Fruit fly (Drosophila melanogaster) whole organism, embryonic: ENCODE data around the gene asun.

Source experiments
- Abd-B ChIP-seq: fragments of 200-800 bp; sonication (Bioruptor generic); optimal IDR thresholded peaks from 2 replicates; lab custom pipeline; 2018; ENCODE audit warnings: missing biosample characterization, mild to moderate bottlenecking, missing genetic modification characterization, moderate library complexity
- BEAF-32 ChIP-seq: fragments of 200-800 bp; sonication (Bioruptor generic); optimal IDR thresholded peaks from 3 replicates; lab custom pipeline; 2017; ENCODE audit warnings: missing biosample characterization, missing genetic modification characterization, mild to moderate bottlenecking, moderate library complexity, missing genetic modification reagents
- CG10543 ChIP-seq: fragments of 200-800 bp; sonication (Bioruptor generic); optimal IDR thresholded peaks from 3 replicates; lab custom pipeline; 2017; ENCODE audit warnings: missing biosample characterization, mild to moderate bottlenecking, missing genetic modification characterization, moderate library complexity
- CG10654 ChIP-seq: fragments of 200-800 bp; sonication (Bioruptor generic); optimal IDR thresholded peaks from 2 replicates; lab custom pipeline; 2016; ENCODE audit warnings: missing biosample characterization, missing genetic modification characterization
- CG11723 ChIP-seq: fragments of 200-800 bp; sonication (Bioruptor generic); optimal IDR thresholded peaks from 2 replicates; lab custom pipeline; 2017; ENCODE audit warnings: missing biosample characterization, mild to moderate bottlenecking, missing genetic modification characterization
- CG13287 ChIP-seq: fragments of 200-800 bp; sonication (Bioruptor generic); IDR thresholded peaks from 2 replicates; pipeline ENCODE4 v1.3.6; 2022; ENCODE audit warnings: missing biosample characterization, missing genetic modification characterization; ENCODE audit not compliant: partially characterized antibody
- CG16779 ChIP-seq: fragments of 200-800 bp; sonication (Bioruptor generic); IDR thresholded peaks from 2 replicates; pipeline ENCODE4 v1.3.6; 2022; ENCODE audit warnings: missing biosample characterization, missing genetic modification characterization
- CG2678 ChIP-seq: fragments of 200-800 bp; sonication (Bioruptor generic); optimal IDR thresholded peaks from 3 replicates; lab custom pipeline; 2019; ENCODE audit warnings: missing biosample characterization, mild to moderate bottlenecking, missing genetic modification characterization, moderate library complexity
- CG31224 ChIP-seq: fragments of 200-800 bp; sonication (Bioruptor generic); IDR thresholded peaks from 2 replicates; pipeline ENCODE4 v1.3.6; 2022; ENCODE audit warnings: missing biosample characterization, missing genetic modification characterization
- CG3163 ChIP-seq: fragments of 200-800 bp; sonication (Bioruptor generic); optimal IDR thresholded peaks from 3 replicates; lab custom pipeline; 2016; ENCODE audit warnings: missing biosample characterization, missing genetic modification characterization
- CG3726 ChIP-seq: fragments of 200-800 bp; sonication (Bioruptor generic); IDR thresholded peaks from 3 replicates; pipeline ENCODE4, ENCODE4 v1.3.6; 2022; ENCODE audit warnings: missing biosample characterization, missing genetic modification characterization
- CG3847 ChIP-seq: fragments of 200-800 bp; sonication (Bioruptor generic); IDR thresholded peaks from 2 replicates; pipeline ENCODE4 v1.3.6; 2022; ENCODE audit warnings: missing biosample characterization, missing genetic modification characterization
- CG6813 ChIP-seq: fragments of 200-800 bp; sonication (Bioruptor generic); optimal IDR thresholded peaks from 2 replicates; lab custom pipeline; 2017; ENCODE audit warnings: missing biosample characterization, missing genetic modification characterization, mild to moderate bottlenecking, moderate library complexity, missing genetic modification reagents
- CG8478 ChIP-seq: fragments of >200 bp; optimal IDR thresholded peaks from 2 replicates; lab custom pipeline; 2018
- CHES-1-like ChIP-seq: fragments of 200-800 bp; sonication (Bioruptor generic); optimal IDR thresholded peaks from 2 replicates; lab custom pipeline; 2016; ENCODE audit warnings: missing biosample characterization, missing genetic modification characterization
- Chrac-16 ChIP-seq: fragments of 200-800 bp; sonication (Bioruptor generic); optimal IDR thresholded peaks from 3 replicates; lab custom pipeline; 2016; ENCODE audit warnings: missing biosample characterization, missing genetic modification characterization
- Dip3 ChIP-seq: fragments of 200-800 bp; sonication (Bioruptor generic); optimal IDR thresholded peaks from 3 replicates; lab custom pipeline; 2016; ENCODE audit warnings: missing biosample characterization, missing genetic modification characterization
- Doc2 ChIP-seq: fragments of 200-800 bp; sonication (Bioruptor generic); IDR thresholded peaks from 2 replicates; pipeline ENCODE4 v1.3.6; 2022; ENCODE audit warnings: missing biosample characterization, missing genetic modification characterization
- Gug ChIP-seq: fragments of 200-800 bp; sonication (Bioruptor generic); IDR thresholded peaks from 4 replicates; pipeline ENCODE4 v1.3.6; 2022; ENCODE audit warnings: missing biosample characterization, missing genetic modification characterization
- H2.0 ChIP-seq: fragments of 200-800 bp; sonication (Bioruptor generic); IDR thresholded peaks from 2 replicates; pipeline ENCODE4 v1.3.6; 2022; ENCODE audit warnings: missing biosample characterization, missing genetic modification characterization
- Lhr ChIP-seq: fragments of 200-800 bp; sonication (Bioruptor generic); optimal IDR thresholded peaks from 3 replicates; lab custom pipeline; 2017; ENCODE audit warnings: mild to moderate bottlenecking, missing biosample characterization, missing genetic modification reagents, missing genetic modification characterization
- MBD-R2 ChIP-seq: fragments of 200-800 bp; sonication (Bioruptor generic); IDR thresholded peaks from 2 replicates; pipeline ENCODE4 v1.3.6; 2022; ENCODE audit warnings: missing biosample characterization, missing genetic modification characterization
- MESR4 ChIP-seq: fragments of 200-800 bp; sonication (Bioruptor generic); optimal IDR thresholded peaks from 2 replicates; lab custom pipeline; 2018; ENCODE audit warnings: missing biosample characterization, mild to moderate bottlenecking, missing genetic modification characterization, moderate library complexity
- Max ChIP-seq: fragments of 200-800 bp; sonication (Bioruptor generic); optimal IDR thresholded peaks from 2 replicates; lab custom pipeline; 2016; ENCODE audit warnings: missing biosample characterization, mild to moderate bottlenecking, missing genetic modification characterization
- Meics ChIP-seq: fragments of 200-800 bp; sonication (Bioruptor generic); optimal IDR thresholded peaks from 2 replicates; lab custom pipeline; 2017; ENCODE audit warnings: missing biosample characterization, mild to moderate bottlenecking, missing genetic modification characterization
- Neu2 ChIP-seq: fragments of 200-800 bp; sonication (Bioruptor generic); optimal IDR thresholded peaks from 3 replicates; lab custom pipeline; 2016; ENCODE audit warnings: missing biosample characterization, missing genetic modification characterization, borderline replicate concordance
- Oaz ChIP-seq: fragments of 200-800 bp; sonication (Bioruptor generic); IDR thresholded peaks from 2 replicates; pipeline ENCODE4 v1.3.6; 2022; ENCODE audit warnings: missing biosample characterization, missing genetic modification characterization
- Pdp1 ChIP-seq, 2 experiments: fragments of 200-800 bp; sonication (Bioruptor generic); optimal IDR thresholded peaks; 3 replicates each; lab custom pipeline; 2016; ENCODE audit warnings: missing biosample characterization in 2 of 2, missing genetic modification characterization in 2 of 2, mild to moderate bottlenecking in 1 of 2, moderate library complexity in 1 of 2
- amos ChIP-seq: fragments of 200-800 bp; sonication (Bioruptor generic); IDR thresholded peaks from 2 replicates; pipeline ENCODE4 v1.3.6; 2022; ENCODE audit warnings: missing biosample characterization, missing genetic modification characterization; ENCODE audit not compliant: partially characterized antibody
- cad ChIP-seq: fragments of >200 bp; optimal IDR thresholded peaks from 2 replicates; lab custom pipeline; 2017; ENCODE audit warnings: missing biosample characterization, missing genetic modification characterization
- chn ChIP-seq: fragments of 200-800 bp; sonication (Bioruptor generic); optimal IDR thresholded peaks from 2 replicates; lab custom pipeline; 2016; ENCODE audit warnings: missing biosample characterization, missing genetic modification characterization
- cwo ChIP-seq: fragments of 200-800 bp; sonication (Bioruptor generic); optimal IDR thresholded peaks from 3 replicates; lab custom pipeline; 2017; ENCODE audit warnings: missing biosample characterization, missing genetic modification characterization, mild to moderate bottlenecking, moderate library complexity, missing genetic modification reagents
- da ChIP-seq: fragments of 200-800 bp; sonication (Bioruptor generic); optimal IDR thresholded peaks from 2 replicates; lab custom pipeline; 2016; ENCODE audit warnings: missing biosample characterization, missing genetic modification characterization
- dm ChIP-seq: fragments of 200-800 bp; sonication (Bioruptor generic); optimal IDR thresholded peaks from 3 replicates; lab custom pipeline; 2016; ENCODE audit warnings: missing biosample characterization, missing genetic modification characterization
- ftz-f1 ChIP-seq: fragments of 200-800 bp; sonication (Bioruptor generic); optimal IDR thresholded peaks from 2 replicates; lab custom pipeline; 2016; ENCODE audit warnings: missing biosample characterization, missing genetic modification characterization
- gfzf ChIP-seq: fragments of 200-800 bp; sonication (Bioruptor generic); optimal IDR thresholded peaks from 2 replicates; lab custom pipeline; 2016; ENCODE audit warnings: missing biosample characterization, mild to moderate bottlenecking, missing genetic modification characterization, moderate library complexity
- gro ChIP-seq: fragments of 200-800 bp; sonication (Bioruptor generic); optimal IDR thresholded peaks from 2 replicates; lab custom pipeline; 2016; ENCODE audit warnings: missing biosample characterization, missing genetic modification characterization
- hb ChIP-seq: fragments of 200-800 bp; sonication (Bioruptor generic); IDR thresholded peaks from 3 replicates; pipeline ENCODE4 v1.3.6; 2022; ENCODE audit warnings: missing biosample characterization, missing genetic modification characterization; ENCODE audit not compliant: partially characterized antibody
- p53 ChIP-seq: fragments of 200-800 bp; sonication (Bioruptor generic); optimal IDR thresholded peaks from 2 replicates; lab custom pipeline; 2016; ENCODE audit warnings: missing biosample characterization, missing genetic modification characterization
- phol ChIP-seq: fragments of 200-800 bp; sonication (Bioruptor generic); optimal IDR thresholded peaks from 3 replicates; lab custom pipeline; 2018; ENCODE audit warnings: missing biosample characterization, mild to moderate bottlenecking, missing genetic modification characterization, moderate library complexity
- pita ChIP-seq: fragments of 200-800 bp; sonication (Bioruptor generic); optimal IDR thresholded peaks from 2 replicates; lab custom pipeline; 2017; ENCODE audit warnings: missing biosample characterization, mild to moderate bottlenecking, missing genetic modification characterization
- pzg ChIP-seq: fragments of 200-800 bp; sonication (Bioruptor generic); optimal IDR thresholded peaks from 3 replicates; lab custom pipeline; 2018; ENCODE audit warnings: missing biosample characterization, mild to moderate bottlenecking, missing genetic modification characterization, moderate library complexity
- sens ChIP-seq: fragments of 200-800 bp; sonication (Bioruptor generic); peaks from one replicate; lab custom pipeline; 2016; ENCODE audit warnings: missing biosample characterization, missing genetic modification characterization
- shn ChIP-seq: fragments of 200-800 bp; sonication (Bioruptor generic); optimal IDR thresholded peaks from 3 replicates; lab custom pipeline; 2016; ENCODE audit warnings: missing biosample characterization, missing genetic modification characterization
- sr ChIP-seq: fragments of 200-800 bp; sonication (Bioruptor generic); IDR thresholded peaks from 3 replicates; pipeline ENCODE4 v1.3.6; 2022; ENCODE audit warnings: missing biosample characterization, missing genetic modification characterization
- tin ChIP-seq: fragments of 200-800 bp; sonication (Bioruptor generic); optimal IDR thresholded peaks from 3 replicates; lab custom pipeline; 2016; ENCODE audit warnings: missing biosample characterization, missing genetic modification characterization
- tio ChIP-seq: fragments of 200-800 bp; sonication (Bioruptor generic); optimal IDR thresholded peaks from 2 replicates; lab custom pipeline; 2017; ENCODE audit warnings: missing biosample characterization, missing genetic modification characterization, inconsistent platforms
- trh ChIP-seq: fragments of 200-800 bp; sonication (Bioruptor generic); optimal IDR thresholded peaks from 2 replicates; lab custom pipeline; 2016; ENCODE audit warnings: missing biosample characterization, missing genetic modification characterization
- tx ChIP-seq: fragments of 200-800 bp; sonication (Bioruptor generic); optimal IDR thresholded peaks from 2 replicates; lab custom pipeline; 2016; ENCODE audit warnings: missing biosample characterization, missing genetic modification characterization
- vnd ChIP-seq: fragments of 200-800 bp; sonication (Bioruptor generic); IDR thresholded peaks from 3 replicates; pipeline ENCODE4 v1.3.6; 2022; ENCODE audit warnings: missing biosample characterization, missing genetic modification characterization; ENCODE audit not compliant: partially characterized antibody
- vvl ChIP-seq: fragments of 200-800 bp; sonication (Bioruptor generic); IDR thresholded peaks from 2 replicates; pipeline ENCODE4 v1.3.6; 2022; ENCODE audit warnings: missing biosample characterization, missing genetic modification characterization

Gene asun

dm6 chr3R:16266712-16267111 is 2.6 kb downstream of the asun start, which contains the start of gene Mst89B:
Gene Mst89B, plus strand, starts transcription at chr3R:16267012.
- TF ChIP-seq CG31224 (no peak), CG3163 (GFP tag; lab: Kevin White, UChicago) (no peak), pita (GFP tag; lab: Kevin White, UChicago) (no peak), CG2678 (tag; lab: Kevin White, UChicago) (no peak), CG16779 (GFP tag; lab: Robert Waterston, UW) (no peak), da (GFP tag; lab: Kevin White, UChicago) (no peak), Doc2 (no peak), vvl (GFP tag; lab: Robert Waterston, UW) (no peak), tin (GFP tag; lab: Kevin White, UChicago) (no peak), trh (GFP tag; lab: Kevin White, UChicago) (no peak), CG8478 (lab: Kevin White, UChicago) (no peak), sens (GFP tag; lab: Kevin White, UChicago) (no peak), CG6813 (GFP tag; lab: Kevin White, UChicago) (no peak)

dm6 chr3R:16272185-16272584 is 8.1 kb downstream of the asun start, which contains the start of the genes Mat89Ba and gish:
Gene Mat89Ba, minus strand, starts transcription at chr3R:16272415.
Gene gish, plus strand, starts transcription at chr3R:16272452.
- TF ChIP-seq Dip3 (GFP tag; lab: Kevin White, UChicago) (no peak), sr (no peak), BEAF-32 (GFP tag; lab: Kevin White, UChicago) (no peak), pzg (GFP tag; lab: Kevin White, UChicago) (peak; percentile 26), cad (GFP tag; lab: Kevin White, UChicago) (no peak), p53 (GFP tag; lab: Kevin White, UChicago) (no peak), CG10654 (no peak), CG11723 (GFP tag; lab: Kevin White, UChicago) (no peak), hb (GFP tag; lab: Robert Waterston, UW) (no peak), tin (GFP tag; lab: Kevin White, UChicago) (no peak), Lhr (GFP tag; lab: Kevin White, UChicago) (no peak), gfzf (GFP tag; lab: Kevin White, UChicago) (peak; percentile 45), Pdp1 (GFP tag; optimal IDR thresholded peaks at IDR 0.05; lab: Kevin White, UChicago) (no peak), Oaz (GFP tag; lab: Robert Waterston, UW) (no peak), CHES-1-like (GFP tag; lab: Kevin White, UChicago) (no peak), MESR4 (peak; percentile 48), CG3726 (GFP tag; lab: Robert Waterston, UW) (no peak), CG10543 (GFP tag; lab: Kevin White, UChicago) (no peak), CG13287 (GFP tag; lab: Robert Waterston, UW) (peak; percentile 25; the same call in 1 of the 2 replicates), Max (GFP tag; lab: Kevin White, UChicago) (peak; percentile 68), Neu2 (no peak), amos (GFP tag; lab: Robert Waterston, UW) (no peak), vnd (GFP tag; lab: Robert Waterston, UW) (no peak), Chrac-16 (GFP tag; lab: Kevin White, UChicago) (no peak), gro (GFP tag; lab: Kevin White, UChicago) (no peak), Abd-B (no peak), H2.0 (no peak), ftz-f1 (GFP tag; lab: Kevin White, UChicago) (peak; percentile 77), chn (no peak), MBD-R2 (GFP tag; lab: Robert Waterston, UW) (0 out of 2 replicates have a peak, but pooled peaks have one; percentile 18), tx (GFP tag; lab: Kevin White, UChicago) (no peak), phol (tag; lab: Kevin White, UChicago) (no peak), Meics (GFP tag; lab: Kevin White, UChicago) (no peak), tio (no peak), cwo (GFP tag; lab: Kevin White, UChicago) (peak; percentile 85), CG3847 (GFP tag; lab: Robert Waterston, UW) (no peak), dm (peak; percentile 71), shn (GFP tag; lab: Kevin White, UChicago) (no peak), Gug (no peak)
